Fruit fly (Drosophila melanogaster) whole organism, embryonic: ENCODE results near the gene CG32425.

Source experiments
- Ada2b ChIP-seq: fragments of 200-800 bp; sonication (Bioruptor generic); IDR thresholded peaks from 2 replicates; pipeline ENCODE4 v1.3.6; 2022; ENCODE audit warnings: missing biosample characterization, missing genetic modification characterization
- Antp ChIP-seq: fragments of 200-800 bp; sonication (Bioruptor generic); optimal IDR thresholded peaks from 3 replicates; lab custom pipeline; 2016; ENCODE audit warnings: missing biosample characterization, missing genetic modification characterization
- BEAF-32 ChIP-seq: fragments of 200-800 bp; sonication (Bioruptor generic); optimal IDR thresholded peaks from 3 replicates; lab custom pipeline; 2017; ENCODE audit warnings: missing biosample characterization, missing genetic modification characterization, mild to moderate bottlenecking, moderate library complexity, missing genetic modification reagents
- Bdp1 ChIP-seq: fragments of 200-800 bp; sonication (Bioruptor generic); optimal IDR thresholded peaks from 3 replicates; lab custom pipeline; 2016; ENCODE audit warnings: missing biosample characterization, missing genetic modification characterization
- CG10147 ChIP-seq: fragments of 200-800 bp; sonication (Bioruptor generic); optimal IDR thresholded peaks from 2 replicates; lab custom pipeline; 2019; ENCODE audit warnings: missing biosample characterization, mild to moderate bottlenecking, missing genetic modification characterization, moderate library complexity
- CG10979 ChIP-seq: fragments of 200-800 bp; sonication (Bioruptor generic); optimal IDR thresholded peaks from 2 replicates; lab custom pipeline; 2018; ENCODE audit warnings: missing biosample characterization, mild to moderate bottlenecking, missing genetic modification characterization, moderate library complexity
- CG11504 ChIP-seq: fragments of 200-800 bp; sonication (Bioruptor generic); optimal IDR thresholded peaks from 3 replicates; lab custom pipeline; 2019; ENCODE audit warnings: missing biosample characterization, mild to moderate bottlenecking, missing genetic modification characterization, moderate library complexity
- CG17612 ChIP-seq: fragments of 200-800 bp; sonication (Bioruptor generic); IDR thresholded peaks from 2 replicates; pipeline ENCODE4 v1.3.6; 2022; ENCODE audit warnings: missing biosample characterization, missing genetic modification characterization
- CG2116 ChIP-seq: fragments of 200-800 bp; sonication (Bioruptor generic); optimal IDR thresholded peaks from 3 replicates; lab custom pipeline; 2018; ENCODE audit warnings: missing biosample characterization, mild to moderate bottlenecking, missing genetic modification characterization
- CG31388 ChIP-seq: fragments of 200-800 bp; sonication (Bioruptor generic); optimal IDR thresholded peaks from 2 replicates; lab custom pipeline; 2016; ENCODE audit warnings: missing biosample characterization, missing genetic modification characterization
- CG32772 ChIP-seq: fragments of 200-800 bp; sonication (Bioruptor generic); IDR thresholded peaks from 2 replicates; pipeline ENCODE4 v1.3.6; 2022; ENCODE audit warnings: missing biosample characterization, missing genetic modification characterization
- CG33557 ChIP-seq: fragments of 200-800 bp; sonication (Bioruptor generic); optimal IDR thresholded peaks from 2 replicates; lab custom pipeline; 2019; ENCODE audit warnings: missing biosample characterization, mild to moderate bottlenecking, missing genetic modification characterization, moderate library complexity
- CG5180 ChIP-seq: fragments of 200-800 bp; sonication (Bioruptor generic); optimal IDR thresholded peaks from 3 replicates; lab custom pipeline; 2017; ENCODE audit warnings: missing biosample characterization, missing genetic modification characterization, mild to moderate bottlenecking, moderate library complexity, missing genetic modification reagents
- CG5953 ChIP-seq: fragments of 200-800 bp; sonication (Bioruptor generic); IDR thresholded peaks from 2 replicates; pipeline ENCODE4 v1.3.6; 2022; ENCODE audit warnings: missing biosample characterization, missing genetic modification characterization
- CG6254 ChIP-seq: fragments of 200-800 bp; sonication (Bioruptor generic); optimal IDR thresholded peaks from 3 replicates; lab custom pipeline; 2017; ENCODE audit warnings: mild to moderate bottlenecking, missing biosample characterization, missing genetic modification reagents, missing genetic modification characterization
- CG6683 ChIP-seq: fragments of 200-800 bp; sonication (Bioruptor generic); optimal IDR thresholded peaks from 2 replicates; lab custom pipeline; 2017; ENCODE audit warnings: missing biosample characterization, mild to moderate bottlenecking, missing genetic modification characterization, missing genetic modification reagents
- CG8089 ChIP-seq: fragments of 200-800 bp; sonication (Bioruptor generic); optimal IDR thresholded peaks from 3 replicates; lab custom pipeline; 2016; ENCODE audit warnings: missing biosample characterization, missing genetic modification characterization
- CG8359 ChIP-seq: fragments of 200-800 bp; sonication (Bioruptor generic); optimal IDR thresholded peaks from 2 replicates; lab custom pipeline; 2017; ENCODE audit warnings: missing biosample characterization, mild to moderate bottlenecking, missing genetic modification characterization, borderline replicate concordance
- CG8924 ChIP-seq: fragments of 200-800 bp; optimal IDR thresholded peaks from 3 replicates; lab custom pipeline; 2019; ENCODE audit warnings: missing biosample characterization, mild to moderate bottlenecking, missing genetic modification characterization, moderate library complexity
- D ChIP-seq, 2 experiments: fragments of 200-800 bp in 1 of 2; fragments of >200 bp in 1 of 2; sonication (Bioruptor generic) in 1 of 2; optimal IDR thresholded peaks; 2 replicates in 1 of 2; 3 replicates in 1 of 2; lab custom pipeline; 2017; ENCODE audit warnings: mild to moderate bottlenecking in 1 of 2, missing biosample characterization in 1 of 2, missing genetic modification characterization in 1 of 2, missing genetic modification reagents in 1 of 2
- Dek ChIP-seq: fragments of 200-800 bp; sonication (Bioruptor generic); optimal IDR thresholded peaks from 3 replicates; lab custom pipeline; 2019; ENCODE audit warnings: missing biosample characterization, mild to moderate bottlenecking, missing genetic modification characterization, moderate library complexity
- H2.0 ChIP-seq: fragments of 200-800 bp; sonication (Bioruptor generic); IDR thresholded peaks from 2 replicates; pipeline ENCODE4 v1.3.6; 2022; ENCODE audit warnings: missing biosample characterization, missing genetic modification characterization
- HHEX ChIP-seq: fragments of 200-800 bp; sonication (Bioruptor generic); optimal IDR thresholded peaks from 3 replicates; lab custom pipeline; 2017; ENCODE audit warnings: missing biosample characterization, mild to moderate bottlenecking, missing genetic modification characterization, missing genetic modification reagents
- Hmr ChIP-seq: fragments of 200-800 bp; sonication (Bioruptor generic); optimal IDR thresholded peaks from 3 replicates; lab custom pipeline; 2017; ENCODE audit warnings: mild to moderate bottlenecking, missing biosample characterization, missing genetic modification reagents, missing genetic modification characterization
- Hr3 ChIP-seq: fragments of 200-800 bp; sonication (Bioruptor generic); optimal IDR thresholded peaks from 3 replicates; lab custom pipeline; 2016; ENCODE audit warnings: missing biosample characterization, missing genetic modification characterization
- Hr78 ChIP-seq, 2 experiments: fragments of 200-800 bp in 1 of 2; fragments of >200 bp in 1 of 2; sonication (Bioruptor generic) in 1 of 2; optimal IDR thresholded peaks; 2 replicates each; lab custom pipeline; 2017 to 2019; ENCODE audit warnings: missing biosample characterization in 2 of 2, missing genetic modification characterization in 2 of 2, mild to moderate bottlenecking in 1 of 2, moderate library complexity in 1 of 2
- Med ChIP-seq: fragments of 200-800 bp; sonication (Bioruptor generic); peaks from one replicate; lab custom pipeline; 2016; ENCODE audit warnings: missing biosample characterization, missing genetic modification characterization, mild to moderate bottlenecking, inconsistent platforms, moderate library complexity
- Mes4 ChIP-seq: fragments of 200-800 bp; sonication (Bioruptor generic); optimal IDR thresholded peaks from 2 replicates; lab custom pipeline; 2016; ENCODE audit warnings: missing biosample characterization, missing genetic modification characterization
- NK7.1 ChIP-seq: fragments of 200-800 bp; sonication (Bioruptor generic); optimal IDR thresholded peaks from 3 replicates; lab custom pipeline; 2016; ENCODE audit warnings: missing biosample characterization, missing genetic modification characterization
- Oaz ChIP-seq: fragments of 200-800 bp; sonication (Bioruptor generic); IDR thresholded peaks from 2 replicates; pipeline ENCODE4 v1.3.6; 2022; ENCODE audit warnings: missing biosample characterization, missing genetic modification characterization
- Rx ChIP-seq: fragments of 200-800 bp; sonication (Bioruptor generic); IDR thresholded peaks from 2 replicates; pipeline ENCODE4 v1.3.6; 2022; ENCODE audit warnings: missing biosample characterization, missing genetic modification characterization
- Vsx1 ChIP-seq: fragments of 200-800 bp; sonication (Bioruptor generic); optimal IDR thresholded peaks from 2 replicates; lab custom pipeline; 2017; ENCODE audit warnings: missing biosample characterization, mild to moderate bottlenecking, missing genetic modification characterization, missing genetic modification reagents
- ab ChIP-seq: fragments of 200-800 bp; sonication (Bioruptor generic); optimal IDR thresholded peaks from 2 replicates; lab custom pipeline; 2016; ENCODE audit warnings: missing biosample characterization, missing genetic modification characterization
- az2 ChIP-seq: fragments of 200-800 bp; sonication (Bioruptor generic); optimal IDR thresholded peaks from 3 replicates; lab custom pipeline; 2016; ENCODE audit warnings: missing biosample characterization, missing genetic modification characterization
- bbx ChIP-seq: fragments of 200-800 bp; sonication (Bioruptor generic); IDR thresholded peaks from 2 replicates; pipeline ENCODE4 v1.3.6; 2022; ENCODE audit warnings: missing biosample characterization, missing genetic modification characterization; ENCODE audit not compliant: partially characterized antibody
- caup ChIP-seq: fragments of 200-800 bp; sonication (Bioruptor generic); optimal IDR thresholded peaks from 3 replicates; lab custom pipeline; 2017; ENCODE audit warnings: missing biosample characterization, mild to moderate bottlenecking, missing genetic modification characterization, moderate library complexity; ENCODE audit not compliant: severe bottlenecking
- dmrt11E ChIP-seq: fragments of 200-800 bp; sonication (Bioruptor generic); optimal IDR thresholded peaks from 3 replicates; lab custom pipeline; 2018; ENCODE audit warnings: missing biosample characterization, mild to moderate bottlenecking, missing genetic modification characterization, moderate library complexity
- fd64A ChIP-seq: fragments of 200-800 bp; sonication (Bioruptor generic); optimal IDR thresholded peaks from 3 replicates; lab custom pipeline; 2018; ENCODE audit warnings: missing biosample characterization, mild to moderate bottlenecking, missing genetic modification characterization
- gsb ChIP-seq: fragments of 200-800 bp; sonication (Bioruptor generic); IDR thresholded peaks from 2 replicates; pipeline ENCODE4 v1.3.6; 2022; ENCODE audit warnings: missing biosample characterization, missing genetic modification characterization
- gt ChIP-seq: fragments of 200-800 bp; sonication (Bioruptor generic); IDR thresholded peaks from 2 replicates; pipeline ENCODE4 v1.3.6; 2022; ENCODE audit warnings: missing biosample characterization, missing genetic modification characterization
- jigr1 ChIP-seq: fragments of 200-800 bp; sonication (Bioruptor generic); IDR thresholded peaks from 3 replicates; pipeline ENCODE4 v1.3.6; 2022; ENCODE audit warnings: missing biosample characterization, missing genetic modification characterization
- nerfin-1 ChIP-seq: fragments of 200-800 bp; sonication (Bioruptor generic); optimal IDR thresholded peaks from 3 replicates; lab custom pipeline; 2019; ENCODE audit warnings: missing biosample characterization, mild to moderate bottlenecking, missing genetic modification characterization, moderate library complexity
- pnt ChIP-seq: fragments of 200-800 bp; sonication (Bioruptor generic); optimal IDR thresholded peaks from 3 replicates; lab custom pipeline; 2016; ENCODE audit warnings: missing biosample characterization, missing genetic modification characterization
- sens ChIP-seq: fragments of 200-800 bp; sonication (Bioruptor generic); peaks from one replicate; lab custom pipeline; 2016; ENCODE audit warnings: missing biosample characterization, missing genetic modification characterization
- sisA ChIP-seq: fragments of 200-800 bp; sonication (Bioruptor generic); IDR thresholded peaks from 2 replicates; pipeline ENCODE4 v1.3.6; 2022; ENCODE audit warnings: missing biosample characterization, missing genetic modification characterization
- slou ChIP-seq: fragments of 200-800 bp; sonication (Bioruptor generic); optimal IDR thresholded peaks from 3 replicates; lab custom pipeline; 2016; ENCODE audit warnings: missing biosample characterization, missing genetic modification characterization
- sob ChIP-seq: fragments of 200-800 bp; sonication (Bioruptor generic); IDR thresholded peaks from 2 replicates; pipeline ENCODE4 v1.3.6; 2022; ENCODE audit warnings: missing biosample characterization, missing genetic modification characterization
- trem ChIP-seq: fragments of 200-800 bp; optimal IDR thresholded peaks from 3 replicates; lab custom pipeline; 2019; ENCODE audit warnings: missing biosample characterization, mild to moderate bottlenecking, missing genetic modification characterization, moderate library complexity
- trh ChIP-seq: fragments of 200-800 bp; sonication (Bioruptor generic); optimal IDR thresholded peaks from 2 replicates; lab custom pipeline; 2016; ENCODE audit warnings: missing biosample characterization, missing genetic modification characterization
- ttk ChIP-seq: fragments of 200-800 bp; sonication (Bioruptor generic); IDR thresholded peaks from 2 replicates; pipeline ENCODE4 v2.1.2; 2022; ENCODE audit warnings: missing biosample characterization, missing genetic modification characterization
- unpg ChIP-seq: fragments of 200-800 bp; sonication (Bioruptor generic); optimal IDR thresholded peaks from 3 replicates; lab custom pipeline; 2018; ENCODE audit warnings: missing biosample characterization, mild to moderate bottlenecking, missing genetic modification characterization, moderate library complexity

The CG32425 gene

DNA sequence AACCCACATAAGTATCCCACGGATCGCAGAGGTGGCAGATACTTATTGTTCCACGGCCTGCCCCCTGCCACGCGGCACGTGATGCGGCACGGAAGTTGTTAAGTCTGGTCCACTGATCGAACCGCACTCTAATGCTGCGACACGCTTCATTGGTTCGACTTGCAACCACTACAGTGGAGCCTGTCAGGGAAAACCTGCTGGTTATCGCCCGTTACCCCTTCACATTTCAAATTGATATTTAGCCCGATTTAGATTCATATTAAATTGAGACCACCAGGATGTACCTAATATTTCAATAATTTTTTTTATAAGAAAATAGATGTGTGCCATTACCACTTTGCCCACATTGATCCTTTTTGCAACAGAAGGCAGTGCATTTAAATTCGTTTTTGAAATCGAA, 49.8 kb upstream of the CG32425 start (continued):
- TF ChIP-seq CG6683 (GFP tag; lab: Kevin White, UChicago): no peak
- peak; percentile 55 for TF ChIP-seq Med (GFP tag; lab: Kevin White, UChicago)
- no peak for TF ChIP-seq Mes4 (GFP tag; lab: Kevin White, UChicago)
- no peak for TF ChIP-seq Rx (GFP tag; lab: Robert Waterston, UW)
- TF ChIP-seq CG6254 (GFP tag; lab: Kevin White, UChicago): no peak
- TF ChIP-seq bbx: no peak
- TF ChIP-seq HHEX: no peak
- no peak for TF ChIP-seq Hmr (GFP tag; lab: Kevin White, UChicago)
- TF ChIP-seq sisA (GFP tag; lab: Robert Waterston, UW): peak; percentile 45
- 0 out of 2 replicates have a peak, but pooled peaks have one; percentile 22 for TF ChIP-seq CG32772
- TF ChIP-seq CG33557: no peak
- TF ChIP-seq Hr78 (GFP tag; optimal IDR thresholded peaks at IDR 0.05; lab: Kevin White, UChicago): no peak
- no peak for TF ChIP-seq CG8924 (tag; lab: Kevin White, UChicago)
- TF ChIP-seq Antp (GFP tag; lab: Kevin White, UChicago): peak; percentile 1
- peak; percentile 13 for TF ChIP-seq trem (tag; lab: Kevin White, UChicago)
- no peak for TF ChIP-seq CG8089 (GFP tag; lab: Kevin White, UChicago)
- TF ChIP-seq CG10979: peak; percentile 53
- no peak for TF ChIP-seq CG17612 (GFP tag; lab: Robert Waterston, UW)
- no peak for TF ChIP-seq slou (GFP tag; lab: Kevin White, UChicago)
- no peak for TF ChIP-seq Dek
- no peak for TF ChIP-seq ab (GFP tag; lab: Kevin White, UChicago)
- no peak for TF ChIP-seq ttk (GFP tag; lab: Robert Waterston, UW)
- no peak for TF ChIP-seq nerfin-1 (tag; lab: Kevin White, UChicago)
- TF ChIP-seq Oaz (GFP tag; lab: Robert Waterston, UW): no peak
- TF ChIP-seq CG2116 (GFP tag; lab: Kevin White, UChicago): no peak
- TF ChIP-seq CG5953 (GFP tag; lab: Robert Waterston, UW): no peak
- no peak for TF ChIP-seq NK7.1 (GFP tag; lab: Kevin White, UChicago)
- no peak for TF ChIP-seq jigr1
- TF ChIP-seq Vsx1: no peak
- no peak for TF ChIP-seq gsb (GFP tag; lab: Robert Waterston, UW)
- no peak for TF ChIP-seq trh (GFP tag; lab: Kevin White, UChicago)
- no peak for TF ChIP-seq Bdp1 (GFP tag; lab: Kevin White, UChicago)
- no peak for TF ChIP-seq BEAF-32
- TF ChIP-seq sob (GFP tag; lab: Robert Waterston, UW): no peak
- TF ChIP-seq H2.0: no peak
- TF ChIP-seq pnt: no peak
- no peak for TF ChIP-seq D (optimal IDR thresholded peaks at IDR 0.05; lab: Kevin White, UChicago)
- no peak for TF ChIP-seq D (GFP tag; optimal IDR thresholded peaks at IDR 0.05; lab: Kevin White, UChicago)
- peak; percentile 70 for TF ChIP-seq sens (GFP tag; lab: Kevin White, UChicago)
- TF ChIP-seq CG11504 (tag; lab: Kevin White, UChicago): peak; percentile 37
- TF ChIP-seq CG31388 (GFP tag; lab: Kevin White, UChicago): no peak
- peak; percentile 79 for TF ChIP-seq CG5180 (GFP tag; lab: Kevin White, UChicago)
- no peak for TF ChIP-seq Ada2b (GFP tag; lab: Robert Waterston, UW)
- TF ChIP-seq fd64A: no peak
- TF ChIP-seq gt (GFP tag; lab: Robert Waterston, UW): no peak
- TF ChIP-seq Hr3 (GFP tag; lab: Kevin White, UChicago): no peak
- no peak for TF ChIP-seq CG10147 (GFP tag; lab: Kevin White, UChicago)
- no peak for TF ChIP-seq caup (GFP tag; lab: Kevin White, UChicago)
- peak; percentile 28 for TF ChIP-seq az2 (GFP tag; lab: Kevin White, UChicago)
- TF ChIP-seq unpg (GFP tag; lab: Kevin White, UChicago): peak; percentile 38
- no peak for TF ChIP-seq CG8359 (GFP tag; lab: Kevin White, UChicago)
- TF ChIP-seq dmrt11E: peak; percentile 70
